In the genomic region with DNA sequence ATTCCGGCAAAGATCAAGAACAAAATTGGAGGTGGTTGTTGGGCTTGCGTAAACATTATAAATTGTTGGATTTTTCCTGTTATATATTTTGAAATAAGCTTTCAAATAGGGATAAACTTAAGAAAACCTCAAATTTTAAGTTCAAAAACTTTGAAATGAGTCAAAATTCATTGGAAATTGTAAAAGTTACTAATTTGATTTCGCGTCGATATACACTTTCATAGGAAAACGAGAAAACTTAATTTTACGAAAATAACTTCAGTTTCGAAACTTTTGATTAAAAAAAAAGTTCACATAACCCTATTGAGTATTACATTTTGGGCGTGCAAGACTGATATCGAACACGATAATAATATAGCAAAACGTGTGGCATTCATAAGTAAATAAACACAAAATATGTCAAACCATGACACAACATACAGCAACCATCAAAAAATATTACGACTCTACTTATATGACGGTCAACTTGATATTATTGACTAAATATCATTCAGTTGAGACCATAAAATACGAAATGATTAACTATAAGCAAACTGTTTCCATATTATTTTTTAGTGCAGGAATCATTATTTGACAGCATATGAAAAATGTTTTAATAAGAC, we compare ENCODE assay signal across 2 worm cellular contexts.
A peak's percentile ranks its signal among the peaks of the same experiment; 100 is the strongest.
TF ChIP-seq lines count a peak whose summit lies in the region.

No protein-coding gene starts in this region.

TF ChIP-seq in whole organism, L3 larva, 47 proteins besides CTCF, POLR2A, EP300 and RAD21:
- no peak for TF ChIP-seq ztf-4 (tag; optimal IDR thresholded peaks at IDR 0.05; lab: Kevin White, UChicago)
- TF ChIP-seq pqm-1 (tag; optimal IDR thresholded peaks at IDR 0.05; lab: Kevin White, UChicago) = peak; percentile 21
- TF ChIP-seq elt-2 (tag; optimal IDR thresholded peaks at IDR 0.05; lab: Kevin White, UChicago) = peak; percentile 27
TF ChIP-seq in whole organism, L3 larva: peak in this region for 2.

TF ChIP-seq in whole organism, L4 larva, 104 proteins besides CTCF, POLR2A, EP300 and RAD21:
- TF ChIP-seq nhr-77 (tag; optimal IDR thresholded peaks at IDR 0.05; lab: Kevin White, UChicago) = no peak
- TF ChIP-seq nhr-28 (tag; optimal IDR thresholded peaks at IDR 0.05; lab: Kevin White, UChicago) = peak; percentile 64
- TF ChIP-seq zfp-2 (tag; optimal IDR thresholded peaks at IDR 0.05; lab: Kevin White, UChicago) = no peak
- TF ChIP-seq daf-16 (GFP tag; optimal IDR thresholded peaks at IDR 0.05; lab: Kevin White, UChicago) = no peak
- TF ChIP-seq daf-16 (tag; optimal IDR thresholded peaks at IDR 0.05; lab: Kevin White, UChicago) = peak; percentile 88
- no peak for TF ChIP-seq F44E2.7 (GFP tag; IDR thresholded peaks at IDR 0.05; lab: Robert Waterston, UW)
- TF ChIP-seq pha-4 (GFP tag; IDR thresholded peaks at IDR 0.05; lab: Robert Waterston, UW) = no peak
- TF ChIP-seq pha-4 (tag; optimal IDR thresholded peaks at IDR 0.05; lab: Kevin White, UChicago) = peak; percentile 3
- TF ChIP-seq dve-1 (tag; optimal IDR thresholded peaks at IDR 0.05; lab: Kevin White, UChicago; ENCODE audit: insufficient read depth) = peak; percentile 24
- no peak for TF ChIP-seq zag-1 (tag; optimal IDR thresholded peaks at IDR 0.05; lab: Kevin White, UChicago)
- TF ChIP-seq egl-27 (tag; optimal IDR thresholded peaks at IDR 0.05; lab: Kevin White, UChicago) = no peak
- no peak for TF ChIP-seq hlh-30 (tag; optimal IDR thresholded peaks at IDR 0.05; lab: Kevin White, UChicago; ENCODE audit: insufficient read depth)
- TF ChIP-seq php-3 (GFP tag; IDR thresholded peaks at IDR 0.05; lab: Robert Waterston, UW) = 0 out of 2 replicates have a peak, but pooled peaks have one; percentile 21
